Worm (Caenorhabditis elegans): Measurements from ENCODE around the gene C43H6.6.

ce11 chrX:2409243-2409741, 14.2 kb downstream of the C43H6.6 start, which contains the start of the genes C43H6.12 and trpp-12:
- TF ChIP-seq lin-39 (tag; optimal IDR thresholded peaks at IDR 0.05): no peak
- TF ChIP-seq elt-2 (tag; optimal IDR thresholded peaks at IDR 0.05): peak; percentile 9
- no peak for TF ChIP-seq ZK546.5 (tag; optimal IDR thresholded peaks at IDR 0.05)
- no peak for TF ChIP-seq unc-39 (tag; optimal IDR thresholded peaks at IDR 0.05)
- TF ChIP-seq nhr-67 (tag; optimal IDR thresholded peaks at IDR 0.05): no peak
- TF ChIP-seq snpc-4 (tag; optimal IDR thresholded peaks at IDR 0.05): no peak
- no peak for TF ChIP-seq unc-62 (GFP tag; optimal IDR thresholded peaks at IDR 0.05)
- TF ChIP-seq fos-1 (tag; optimal IDR thresholded peaks at IDR 0.05): no peak
- no peak for TF ChIP-seq ama-1 (optimal IDR thresholded peaks at IDR 0.05)
- no peak for TF ChIP-seq nhr-12 (tag; optimal IDR thresholded peaks at IDR 0.05)
- TF ChIP-seq elt-1 (tag; optimal IDR thresholded peaks at IDR 0.05): no peak
